Fruit fly (Drosophila melanogaster): Measurements from ENCODE around the gene CG45122.

Gene CG45122

dm6 chr3R:13068022-13068421 lies 24.1 kb downstream of the CG45122 start (continued):
- TF ChIP-seq CG5180 (GFP tag; optimal IDR thresholded peaks at IDR 0.05) (peak; percentile 88), CG18619 (GFP tag; optimal IDR thresholded peaks at IDR 0.05) (peak; percentile 83), CG2116 (GFP tag; optimal IDR thresholded peaks at IDR 0.05) (peak; percentile 67), Mes4 (GFP tag; optimal IDR thresholded peaks at IDR 0.05) (peak; percentile 85), ro (GFP tag; IDR thresholded peaks at IDR 0.05) (no peak), ewg (GFP tag; optimal IDR thresholded peaks at IDR 0.05) (peak; percentile 85), Xrp1 (GFP tag; IDR thresholded peaks at IDR 0.05) (peak; percentile 83), Myb (GFP tag; optimal IDR thresholded peaks at IDR 0.05) (peak; percentile 26), ci (GFP tag; IDR thresholded peaks at IDR 0.05) (peak; percentile 92), ATbp (GFP tag; optimal IDR thresholded peaks at IDR 0.05) (peak; percentile 99), Dip2 (GFP tag; IDR thresholded peaks at IDR 0.05) (no peak), Deaf1 (tag; optimal IDR thresholded peaks at IDR 0.05) (peak; percentile 41), tll (GFP tag; optimal IDR thresholded peaks at IDR 0.05) (no peak), fd64A (GFP tag; optimal IDR thresholded peaks at IDR 0.05) (peak; percentile 99), odd (GFP tag; optimal IDR thresholded peaks at IDR 0.05) (peak; percentile 92)

DNA sequence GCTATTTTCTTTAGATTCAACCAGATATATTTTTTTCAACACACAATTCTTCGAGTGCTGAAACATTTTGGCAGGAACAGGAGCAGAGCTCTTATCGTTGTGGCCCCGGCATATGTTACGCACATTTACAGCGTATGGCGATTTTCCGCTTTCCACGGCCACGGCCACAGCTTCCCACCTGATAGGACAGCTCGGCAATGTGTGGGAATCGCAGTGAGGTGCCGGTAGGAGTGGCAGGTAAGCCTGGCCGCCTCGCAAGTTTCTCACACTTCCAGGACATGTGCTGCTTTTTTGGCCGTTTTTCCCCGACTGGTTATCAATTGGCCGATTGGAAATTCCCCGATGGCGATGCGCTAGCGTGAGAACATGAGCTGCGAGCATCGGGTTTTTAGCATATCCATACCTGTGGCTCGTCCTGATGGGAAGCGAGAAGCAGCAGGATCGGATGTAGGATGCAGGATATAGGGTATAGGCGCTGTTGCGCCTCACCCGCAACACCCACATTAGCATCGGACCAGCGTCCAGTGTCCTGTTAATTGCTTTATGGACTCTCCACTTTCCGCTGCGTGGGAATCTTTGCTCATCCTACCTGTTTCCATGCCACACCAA lies 26.2 kb downstream of the CG45122 start:
- no peak for TF ChIP-seq CG17912 (GFP tag; optimal IDR thresholded peaks at IDR 0.05)
- TF ChIP-seq tll (GFP tag; optimal IDR thresholded peaks at IDR 0.05) = peak in 1 of 2 experiments; percentile 39
- peak; percentile 40 for TF ChIP-seq cad (GFP tag; optimal IDR thresholded peaks at IDR 0.05)
- TF ChIP-seq twi (tag; optimal IDR thresholded peaks at IDR 0.05) = peak; percentile 98
- no peak for TF ChIP-seq vnd (GFP tag; IDR thresholded peaks at IDR 0.05; ENCODE audit: partially characterized antibody)
- peak; percentile 82 for TF ChIP-seq CG15479 (GFP tag; optimal IDR thresholded peaks at IDR 0.05)
- TF ChIP-seq CG34224 (GFP tag; IDR thresholded peaks at IDR 0.05; ENCODE audit: partially characterized antibody) = no peak

DNA sequence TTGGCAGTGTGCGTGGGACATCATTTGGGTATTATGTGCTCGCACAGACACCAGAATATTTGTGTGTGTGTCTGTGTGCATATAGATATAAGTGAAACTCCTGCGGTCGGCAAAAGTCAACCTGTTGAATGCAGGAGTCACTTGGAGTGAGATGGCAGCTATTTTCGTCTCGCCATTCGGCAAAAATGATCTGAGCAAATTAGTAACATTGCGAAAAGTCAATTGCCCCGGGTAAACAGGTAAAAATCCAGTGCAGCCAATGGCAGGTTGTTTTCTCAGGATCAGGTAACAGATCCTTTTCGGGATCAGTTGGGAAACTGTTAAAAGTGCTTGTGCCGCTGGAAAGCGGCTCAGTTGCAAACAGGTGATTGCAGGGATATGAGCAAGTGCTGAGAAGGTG lies 28.1 kb downstream of the CG45122 start:
- TF ChIP-seq nmo (GFP tag; optimal IDR thresholded peaks at IDR 0.05) (no peak), Atf6 (GFP tag; IDR thresholded peaks at IDR 0.05) (no peak), zen (tag; optimal IDR thresholded peaks at IDR 0.05) (peak; percentile 62), vvl (GFP tag; IDR thresholded peaks at IDR 0.05) (no peak), CrebB (tag; optimal IDR thresholded peaks at IDR 0.05) (no peak), E2f1 (GFP tag; IDR thresholded peaks at IDR 0.05) (no peak), Spps (tag; optimal IDR thresholded peaks at IDR 0.05) (no peak), Antp (GFP tag; optimal IDR thresholded peaks at IDR 0.05) (no peak), Ssrp (tag; optimal IDR thresholded peaks at IDR 0.05) (no peak), CG3995 (GFP tag; optimal IDR thresholded peaks at IDR 0.05) (no peak), hb (GFP tag; IDR thresholded peaks at IDR 0.05; ENCODE audit: partially characterized antibody) (no peak), tll (GFP tag; optimal IDR thresholded peaks at IDR 0.05) (peak; percentile 31 to 99), CG6654 (GFP tag; optimal IDR thresholded peaks at IDR 0.05) (no peak), z (GFP tag; IDR thresholded peaks at IDR 0.05) (no peak), CG8290 (GFP tag; optimal IDR thresholded peaks at IDR 0.05) (no peak), CG8290 (tag; optimal IDR thresholded peaks at IDR 0.05) (no peak), CG1647 (GFP tag; optimal IDR thresholded peaks at IDR 0.05) (no peak), CG15479 (GFP tag; optimal IDR thresholded peaks at IDR 0.05) (peak; percentile 93), ap (GFP tag; IDR thresholded peaks at IDR 0.05) (no peak), Xbp1 (GFP tag; optimal IDR thresholded peaks at IDR 0.05) (no peak), cg (GFP tag; optimal IDR thresholded peaks at IDR 0.05) (peak; percentile 14), Dp (GFP tag; optimal IDR thresholded peaks at IDR 0.05) (no peak), croc (GFP tag; conservative IDR thresholded peaks at IDR 0.05) (no peak), CG14710 (tag; optimal IDR thresholded peaks at IDR 0.05) (no peak), CG3847 (GFP tag; IDR thresholded peaks at IDR 0.05) (no peak), Chrac-16 (GFP tag; optimal IDR thresholded peaks at IDR 0.05) (no peak), run (tag; optimal IDR thresholded peaks at IDR 0.05) (no peak), Fer1 (GFP tag; optimal IDR thresholded peaks at IDR 0.05) (no peak), CG18619 (GFP tag; optimal IDR thresholded peaks at IDR 0.05) (no peak), ase (GFP tag; IDR thresholded peaks at IDR 0.05) (no peak)
